Fruit fly (Drosophila melanogaster) whole organism, embryonic: Measurements from ENCODE around the gene CG10576.

Experiments used
- ATbp ChIP-seq: fragments of 200-800 bp; sonication (Bioruptor generic); optimal IDR thresholded peaks from 2 replicates; lab custom pipeline; 2017; ENCODE audit warnings: missing biosample characterization, mild to moderate bottlenecking, missing genetic modification characterization, missing genetic modification reagents
- CG10267 ChIP-seq: fragments of 200-800 bp; sonication (Bioruptor generic); optimal IDR thresholded peaks from 2 replicates; lab custom pipeline; 2018; ENCODE audit warnings: missing biosample characterization, mild to moderate bottlenecking, missing genetic modification characterization, moderate library complexity
- CG10654 ChIP-seq: fragments of 200-800 bp; sonication (Bioruptor generic); optimal IDR thresholded peaks from 2 replicates; lab custom pipeline; 2016; ENCODE audit warnings: missing biosample characterization, missing genetic modification characterization
- CG11560 ChIP-seq: fragments of 200-800 bp; sonication (Bioruptor generic); IDR thresholded peaks from 3 replicates; pipeline ENCODE4 v1.3.6; 2022; ENCODE audit warnings: missing biosample characterization, missing genetic modification characterization
- CG12155 ChIP-seq: fragments of 200-800 bp; sonication (Bioruptor generic); optimal IDR thresholded peaks from 3 replicates; lab custom pipeline; 2016; ENCODE audit warnings: missing biosample characterization, missing genetic modification characterization
- CG12391 ChIP-seq: fragments of 200-800 bp; sonication (Bioruptor generic); optimal IDR thresholded peaks from 3 replicates; lab custom pipeline; 2018; ENCODE audit warnings: missing biosample characterization, mild to moderate bottlenecking, missing genetic modification characterization, moderate library complexity
- CG12659 ChIP-seq: fragments of 200-800 bp; sonication (Bioruptor generic); optimal IDR thresholded peaks from 3 replicates; lab custom pipeline; 2017; ENCODE audit warnings: mild to moderate bottlenecking, missing biosample characterization, missing genetic modification reagents, missing genetic modification characterization
- CG14860 ChIP-seq: fragments of 200-800 bp; sonication (Bioruptor generic); IDR thresholded peaks from 3 replicates; pipeline ENCODE4 v1.3.6; 2022; ENCODE audit warnings: missing biosample characterization, missing genetic modification characterization; ENCODE audit not compliant: partially characterized antibody
- CG16863 ChIP-seq: fragments of 200-800 bp; sonication (Bioruptor generic); optimal IDR thresholded peaks from 3 replicates; lab custom pipeline; 2016; ENCODE audit warnings: missing biosample characterization, missing genetic modification characterization
- CG17186 ChIP-seq: fragments of 200-800 bp; sonication (Bioruptor generic); optimal IDR thresholded peaks from 3 replicates; lab custom pipeline; 2017; ENCODE audit warnings: missing biosample characterization, missing genetic modification reagents, missing genetic modification characterization
- CG17328 ChIP-seq: fragments of 200-800 bp; sonication (Bioruptor generic); IDR thresholded peaks from 2 replicates; pipeline ENCODE4 v1.3.6; 2022; ENCODE audit warnings: missing biosample characterization, missing genetic modification characterization
- CG17829 ChIP-seq: fragments of 200-800 bp; optimal IDR thresholded peaks from 2 replicates; lab custom pipeline; 2019; ENCODE audit warnings: missing biosample characterization, mild to moderate bottlenecking, missing genetic modification characterization, moderate library complexity
- CG18599 ChIP-seq: fragments of 200-800 bp; sonication (Bioruptor generic); optimal IDR thresholded peaks from 3 replicates; lab custom pipeline; 2017; ENCODE audit warnings: missing biosample characterization, missing genetic modification characterization, mild to moderate bottlenecking, moderate library complexity, missing genetic modification reagents
- CG3065 ChIP-seq: fragments of 200-800 bp; sonication (Bioruptor generic); optimal IDR thresholded peaks from 2 replicates; lab custom pipeline; 2016; ENCODE audit warnings: missing biosample characterization, missing genetic modification characterization
- CG33557 ChIP-seq: fragments of 200-800 bp; sonication (Bioruptor generic); optimal IDR thresholded peaks from 2 replicates; lab custom pipeline; 2019; ENCODE audit warnings: missing biosample characterization, mild to moderate bottlenecking, missing genetic modification characterization, moderate library complexity
- CG34224 ChIP-seq: fragments of 200-800 bp; sonication (Bioruptor generic); IDR thresholded peaks from 3 replicates; pipeline ENCODE4 v1.3.6; 2022; ENCODE audit warnings: missing biosample characterization, missing genetic modification characterization; ENCODE audit not compliant: partially characterized antibody
- CG3995 ChIP-seq: fragments of 200-800 bp; sonication (Bioruptor generic); optimal IDR thresholded peaks from 3 replicates; lab custom pipeline; 2016; ENCODE audit warnings: missing biosample characterization, missing genetic modification characterization
- CG9797 ChIP-seq: fragments of 200-800 bp; sonication (Bioruptor generic); optimal IDR thresholded peaks from 3 replicates; lab custom pipeline; 2018; ENCODE audit warnings: missing biosample characterization, mild to moderate bottlenecking, missing genetic modification characterization
- D ChIP-seq, 2 experiments: fragments of 200-800 bp in 1 of 2; fragments of >200 bp in 1 of 2; sonication (Bioruptor generic) in 1 of 2; optimal IDR thresholded peaks; 2 replicates in 1 of 2; 3 replicates in 1 of 2; lab custom pipeline; 2017; ENCODE audit warnings: mild to moderate bottlenecking in 1 of 2, missing biosample characterization in 1 of 2, missing genetic modification characterization in 1 of 2, missing genetic modification reagents in 1 of 2
- Dad ChIP-seq: fragments of 200-800 bp; sonication (Bioruptor generic); optimal IDR thresholded peaks from 3 replicates; lab custom pipeline; 2016; ENCODE audit warnings: missing biosample characterization, missing genetic modification characterization
- Dp ChIP-seq: fragments of 200-800 bp; sonication (Bioruptor generic); optimal IDR thresholded peaks from 2 replicates; lab custom pipeline; 2018; ENCODE audit warnings: missing biosample characterization, mild to moderate bottlenecking, missing genetic modification characterization, moderate library complexity
- Dref ChIP-seq: fragments of 200-800 bp; sonication (Bioruptor generic); IDR thresholded peaks from 2 replicates; pipeline ENCODE4 v1.3.6; 2022; ENCODE audit warnings: missing biosample characterization, missing genetic modification characterization
- E2f2 ChIP-seq: fragments of 200-800 bp; sonication (Bioruptor generic); IDR thresholded peaks from 2 replicates; pipeline ENCODE4 v1.3.6; 2022; ENCODE audit warnings: missing biosample characterization, missing genetic modification characterization
- H2.0 ChIP-seq: fragments of 200-800 bp; sonication (Bioruptor generic); IDR thresholded peaks from 2 replicates; pipeline ENCODE4 v1.3.6; 2022; ENCODE audit warnings: missing biosample characterization, missing genetic modification characterization
- HmgZ ChIP-seq: fragments of 200-800 bp; sonication (Bioruptor generic); optimal IDR thresholded peaks from 2 replicates; lab custom pipeline; 2018; ENCODE audit warnings: missing biosample characterization, mild to moderate bottlenecking, missing genetic modification characterization
- MESR4 ChIP-seq: fragments of 200-800 bp; sonication (Bioruptor generic); optimal IDR thresholded peaks from 2 replicates; lab custom pipeline; 2018; ENCODE audit warnings: missing biosample characterization, mild to moderate bottlenecking, missing genetic modification characterization, moderate library complexity
- Scr ChIP-seq: fragments of 200-800 bp; sonication (Bioruptor generic); IDR thresholded peaks from 2 replicates; pipeline ENCODE4 v1.3.6; 2022; ENCODE audit warnings: missing biosample characterization, missing genetic modification characterization; ENCODE audit not compliant: partially characterized antibody
- Tbp ChIP-seq: fragments of >200 bp; optimal IDR thresholded peaks from 2 replicates; lab custom pipeline; 2018; ENCODE audit warnings: missing biosample characterization, missing genetic modification characterization
- Trl ChIP-seq, 3 experiments: fragments of >200 bp in 2 of 3; fragments of 200-800 bp in 1 of 3; sonication (Bioruptor generic) in 1 of 3; optimal IDR thresholded peaks; 2 replicates in 1 of 3; 3 replicates in 2 of 3; lab custom pipeline; 2016 to 2017; ENCODE audit warnings: missing biosample characterization in 1 of 3, missing genetic modification characterization in 1 of 3
- gfzf ChIP-seq: fragments of 200-800 bp; sonication (Bioruptor generic); optimal IDR thresholded peaks from 2 replicates; lab custom pipeline; 2016; ENCODE audit warnings: missing biosample characterization, mild to moderate bottlenecking, missing genetic modification characterization, moderate library complexity
- hbn ChIP-seq: fragments of 200-800 bp; sonication (Bioruptor generic); IDR thresholded peaks from 2 replicates; pipeline ENCODE4 v1.3.6; 2022; ENCODE audit warnings: missing biosample characterization, missing genetic modification characterization; ENCODE audit not compliant: partially characterized antibody
- insv ChIP-seq, 2 experiments: fragments of 200-800 bp; sonication (Bioruptor generic); optimal IDR thresholded peaks; 3 replicates each; lab custom pipeline; 2016 to 2018; ENCODE audit warnings: missing biosample characterization in 2 of 2, missing genetic modification characterization in 2 of 2
- knrl ChIP-seq: fragments of 200-800 bp; sonication (Bioruptor generic); IDR thresholded peaks from 3 replicates; pipeline ENCODE4 v1.3.6; 2022; ENCODE audit warnings: missing biosample characterization, missing genetic modification characterization; ENCODE audit not compliant: partially characterized antibody
- lola ChIP-seq, 3 experiments: fragments of >200 bp in 2 of 3; fragments of 200-800 bp in 1 of 3; sonication (Bioruptor generic) in 1 of 3; optimal IDR thresholded peaks; 2 replicates each; lab custom pipeline; 2017 to 2019; ENCODE audit warnings: missing biosample characterization in 3 of 3, missing genetic modification characterization in 3 of 3, mild to moderate bottlenecking in 1 of 3, moderate library complexity in 1 of 3
- prd ChIP-seq, 3 experiments: fragments of >200 bp in 2 of 3; fragments of 200-800 bp in 1 of 3; sonication (Bioruptor generic) in 1 of 3; optimal IDR thresholded peaks in 2 of 3; IDR thresholded peaks in 1 of 3; 2 replicates in 2 of 3; 3 replicates in 1 of 3; pipeline versions ENCODE4 v1.3.6 to Lab custom; 2017 to 2022; ENCODE audit warnings: missing biosample characterization in 1 of 3, missing genetic modification characterization in 1 of 3
- pzg ChIP-seq: fragments of 200-800 bp; sonication (Bioruptor generic); optimal IDR thresholded peaks from 3 replicates; lab custom pipeline; 2018; ENCODE audit warnings: missing biosample characterization, mild to moderate bottlenecking, missing genetic modification characterization, moderate library complexity
- rib ChIP-seq: fragments of 200-800 bp; sonication (Bioruptor generic); IDR thresholded peaks from 2 replicates; pipeline ENCODE4 v1.3.6; 2022; ENCODE audit warnings: missing biosample characterization, missing genetic modification characterization
- row ChIP-seq: fragments of 200-800 bp; sonication (Bioruptor generic); IDR thresholded peaks from 3 replicates; pipeline ENCODE4 v1.3.6; 2022; ENCODE audit warnings: missing biosample characterization, missing genetic modification characterization
- slbo ChIP-seq: fragments of 200-800 bp; sonication (Bioruptor generic); IDR thresholded peaks from 2 replicates; pipeline ENCODE4 v1.3.6; 2022; ENCODE audit warnings: missing biosample characterization, missing genetic modification characterization
- slp2 ChIP-seq: fragments of 200-800 bp; sonication (Bioruptor generic); optimal IDR thresholded peaks from 2 replicates; lab custom pipeline; 2016; ENCODE audit warnings: missing biosample characterization, missing genetic modification characterization
- tll ChIP-seq, 2 experiments: fragments of 200-800 bp in 1 of 2; fragments of >200 bp in 1 of 2; sonication (Bioruptor generic) in 1 of 2; optimal IDR thresholded peaks; 2 replicates each; lab custom pipeline; 2017 to 2019; ENCODE audit warnings: missing biosample characterization in 2 of 2, missing genetic modification characterization in 2 of 2, mild to moderate bottlenecking in 1 of 2, moderate library complexity in 1 of 2
- twi ChIP-seq: fragments of 200-800 bp; optimal IDR thresholded peaks from 2 replicates; lab custom pipeline; 2019; ENCODE audit warnings: missing biosample characterization, mild to moderate bottlenecking, missing genetic modification characterization, moderate library complexity
- unc-4 ChIP-seq: fragments of 200-800 bp; sonication (Bioruptor generic); IDR thresholded peaks from 2 replicates; pipeline ENCODE4 v1.3.6; 2022; ENCODE audit warnings: missing biosample characterization, missing genetic modification characterization; ENCODE audit not compliant: partially characterized antibody
- z ChIP-seq: fragments of 200-800 bp; sonication (Bioruptor generic); IDR thresholded peaks from 3 replicates; pipeline ENCODE4 v1.3.6; 2022; ENCODE audit warnings: missing biosample characterization, missing genetic modification characterization

CG10576 gene

dm6 chr3L:5764922-5765843, at the start of gene CG10576 (continued):
- TF ChIP-seq lola (GFP tag; optimal IDR thresholded peaks at IDR 0.05; lab: Kevin White, UChicago), result peak in 1 of 3 experiments; percentile 4
- 0 out of 2 replicates have a peak, but pooled peaks have one; percentile 16 for TF ChIP-seq slbo (GFP tag; lab: Robert Waterston, UW)
- peak; percentile 84 for TF ChIP-seq pzg (GFP tag; lab: Kevin White, UChicago)
- peak; percentile 78 for TF ChIP-seq Tbp (GFP tag; lab: Kevin White, UChicago)
- TF ChIP-seq z (GFP tag; lab: Robert Waterston, UW), result no peak
- TF ChIP-seq D (optimal IDR thresholded peaks at IDR 0.05; lab: Kevin White, UChicago), result peak; percentile 54
- no peak for TF ChIP-seq D (GFP tag; optimal IDR thresholded peaks at IDR 0.05; lab: Kevin White, UChicago)
- no peak for TF ChIP-seq ATbp (GFP tag; lab: Kevin White, UChicago)
- TF ChIP-seq gfzf (GFP tag; lab: Kevin White, UChicago), result peak; percentile 90
- peak; percentile 79 for TF ChIP-seq knrl (GFP tag; lab: Robert Waterston, UW)
- TF ChIP-seq HmgZ (tag; lab: Kevin White, UChicago), result peak; percentile 9
- TF ChIP-seq unc-4 (GFP tag; lab: Robert Waterston, UW), result peak; percentile 68; the same call in 1 of the 2 replicates
- no peak for TF ChIP-seq slp2 (GFP tag; lab: Kevin White, UChicago)
- TF ChIP-seq CG17328 (GFP tag; lab: Robert Waterston, UW), result 0 out of 2 replicates have a peak, but pooled peaks have one; percentile 16
- TF ChIP-seq CG33557 (GFP tag; lab: Kevin White, UChicago), result peak; percentile 13
- TF ChIP-seq CG9797 (GFP tag; lab: Kevin White, UChicago), result peak; percentile 98
- peak; percentile 6 for TF ChIP-seq Dad (GFP tag; lab: Kevin White, UChicago)
- peak; percentile 80 for TF ChIP-seq E2f2 (GFP tag; lab: Robert Waterston, UW)
- TF ChIP-seq MESR4, result peak; percentile 95
- no peak for TF ChIP-seq rib (GFP tag; lab: Robert Waterston, UW)
- no peak for TF ChIP-seq CG11560 (tag; lab: Robert Waterston, UW)
- TF ChIP-seq Trl (optimal IDR thresholded peaks at IDR 0.05; lab: Kevin White, UChicago), result peak in 1 of 2 experiments; percentile 5
- TF ChIP-seq Trl (GFP tag; optimal IDR thresholded peaks at IDR 0.05; lab: Kevin White, UChicago), result no peak
- peak; percentile 57 for TF ChIP-seq CG17829
- no peak for TF ChIP-seq H2.0 (GFP tag; lab: Robert Waterston, UW)
- TF ChIP-seq Dp (GFP tag; lab: Kevin White, UChicago), result peak; percentile 76
- no peak for TF ChIP-seq CG18599 (GFP tag; lab: Kevin White, UChicago)
- peak; percentile 12 for TF ChIP-seq CG3065 (GFP tag; lab: Kevin White, UChicago)
- TF ChIP-seq insv (GFP tag; optimal IDR thresholded peaks at IDR 0.05; lab: Kevin White, UChicago), result peak in 1 of 2 experiments; percentile 6
- TF ChIP-seq CG3995 (GFP tag; lab: Kevin White, UChicago), result peak; percentile 17
- peak; percentile 38 to 92 for TF ChIP-seq tll (GFP tag; optimal IDR thresholded peaks at IDR 0.05; lab: Kevin White, UChicago)
- peak; percentile 23 for TF ChIP-seq twi (tag; lab: Kevin White, UChicago)
- peak; percentile 58 for TF ChIP-seq CG10267 (tag; lab: Kevin White, UChicago)
- TF ChIP-seq CG34224 (GFP tag; lab: Robert Waterston, UW), result 0 out of 3 replicates have a peak, but pooled peaks have one; percentile 54
- peak; percentile 60; the same call in 1 of the 2 replicates for TF ChIP-seq hbn (GFP tag; lab: Robert Waterston, UW)
- peak; percentile 39 for TF ChIP-seq CG17186 (GFP tag; lab: Kevin White, UChicago)
- no peak for TF ChIP-seq CG12391 (tag; lab: Kevin White, UChicago)
- peak; percentile 76 for TF ChIP-seq row
- peak; percentile 56 for TF ChIP-seq Dref (GFP tag; lab: Robert Waterston, UW)
- no peak for TF ChIP-seq CG10654
- peak; percentile 79 for TF ChIP-seq CG12659 (GFP tag; lab: Kevin White, UChicago)
- peak; percentile 77 for TF ChIP-seq Scr (GFP tag; lab: Robert Waterston, UW)
- 0 out of 3 replicates have a peak, but pooled peaks have one; percentile 43 for TF ChIP-seq CG14860 (GFP tag; lab: Robert Waterston, UW)
- peak; percentile 18 for TF ChIP-seq CG12155
- peak; percentile 36 for TF ChIP-seq CG16863 (GFP tag; lab: Kevin White, UChicago)
- no peak for TF ChIP-seq prd (optimal IDR thresholded peaks at IDR 0.05; lab: Kevin White, UChicago)
- TF ChIP-seq prd (GFP tag; IDR thresholded peaks at IDR 0.05; lab: Robert Waterston, UW), result 0 out of 3 replicates have a peak, but pooled peaks have one; percentile 8
